Fruit fly (Drosophila melanogaster): Measurements from ENCODE around the gene CG4119.

dm6 chrX:5634714-5635113, 31.1 kb upstream of the CG4119 start:
- TF ChIP-seq CG8478 (optimal IDR thresholded peaks at IDR 0.05), result no peak
- TF ChIP-seq CTCF (optimal IDR thresholded peaks at IDR 0.05), result no peak

All from S2 (cell line).